Fruit fly (Drosophila melanogaster) whole organism, embryonic: ENCODE measurements around the gene Frmd5.
A peak's percentile ranks its signal among the peaks of the same experiment; 100 is the strongest.

Experiments
- Abd-B ChIP-seq: fragments of 200-800 bp; sonication (Bioruptor generic); optimal IDR thresholded peaks from 2 replicates; lab custom pipeline; 2018; ENCODE audit warnings: missing biosample characterization, mild to moderate bottlenecking, missing genetic modification characterization, moderate library complexity
- Ada2b ChIP-seq: fragments of 200-800 bp; sonication (Bioruptor generic); IDR thresholded peaks from 2 replicates; pipeline ENCODE4 v1.3.6; 2022; ENCODE audit warnings: missing biosample characterization, missing genetic modification characterization
- Atf-2 ChIP-seq: fragments of 200-800 bp; sonication (Bioruptor generic); optimal IDR thresholded peaks from 2 replicates; lab custom pipeline; 2016; ENCODE audit warnings: missing biosample characterization, missing genetic modification characterization
- B-H1 ChIP-seq: fragments of 200-800 bp; sonication (Bioruptor generic); IDR thresholded peaks from 3 replicates; pipeline ENCODE4 v1.3.6; 2022; ENCODE audit warnings: missing biosample characterization, missing genetic modification characterization
- CG10654 ChIP-seq: fragments of 200-800 bp; sonication (Bioruptor generic); optimal IDR thresholded peaks from 2 replicates; lab custom pipeline; 2016; ENCODE audit warnings: missing biosample characterization, missing genetic modification characterization
- CG11695 ChIP-seq: fragments of 200-800 bp; sonication (Bioruptor generic); IDR thresholded peaks from 3 replicates; pipeline ENCODE4 v1.3.6; 2022; ENCODE audit warnings: missing biosample characterization, missing genetic modification characterization
- CG1233 ChIP-seq: fragments of 200-800 bp; sonication (Bioruptor generic); optimal IDR thresholded peaks from 4 replicates; lab custom pipeline; 2018; ENCODE audit warnings: missing biosample characterization, mild to moderate bottlenecking, missing genetic modification characterization
- CG12391 ChIP-seq: fragments of 200-800 bp; sonication (Bioruptor generic); optimal IDR thresholded peaks from 3 replicates; lab custom pipeline; 2018; ENCODE audit warnings: missing biosample characterization, mild to moderate bottlenecking, missing genetic modification characterization, moderate library complexity
- CG14014 ChIP-seq: fragments of 200-800 bp; sonication (Bioruptor generic); IDR thresholded peaks from 2 replicates; pipeline ENCODE4 v1.3.6; 2022; ENCODE audit warnings: missing biosample characterization, missing genetic modification characterization
- CG16813 ChIP-seq: fragments of 200-800 bp; sonication (Bioruptor generic); IDR thresholded peaks from 3 replicates; pipeline ENCODE4 v1.3.6; 2022; ENCODE audit warnings: missing biosample characterization, missing genetic modification characterization; ENCODE audit not compliant: partially characterized antibody
- CG17802 ChIP-seq: fragments of 200-800 bp; sonication (Bioruptor generic); optimal IDR thresholded peaks from 2 replicates; lab custom pipeline; 2018; ENCODE audit warnings: missing biosample characterization, mild to moderate bottlenecking, missing genetic modification characterization, moderate library complexity
- CG1832 ChIP-seq: fragments of 200-800 bp; sonication (Bioruptor generic); optimal IDR thresholded peaks from 2 replicates; lab custom pipeline; 2017; ENCODE audit warnings: missing biosample characterization, mild to moderate bottlenecking, missing genetic modification characterization, inconsistent platforms
- CG31388 ChIP-seq: fragments of 200-800 bp; sonication (Bioruptor generic); optimal IDR thresholded peaks from 2 replicates; lab custom pipeline; 2016; ENCODE audit warnings: missing biosample characterization, missing genetic modification characterization
- CG3163 ChIP-seq: fragments of 200-800 bp; sonication (Bioruptor generic); optimal IDR thresholded peaks from 3 replicates; lab custom pipeline; 2016; ENCODE audit warnings: missing biosample characterization, missing genetic modification characterization
- CG32767 ChIP-seq: fragments of 200-800 bp; sonication (Bioruptor generic); IDR thresholded peaks from 2 replicates; pipeline ENCODE4 v1.3.6; 2022; ENCODE audit warnings: missing biosample characterization, missing genetic modification characterization
- CG3281 ChIP-seq: fragments of 200-800 bp; sonication (Bioruptor generic); optimal IDR thresholded peaks from 3 replicates; lab custom pipeline; 2017; ENCODE audit warnings: missing biosample characterization, mild to moderate bottlenecking, missing genetic modification characterization
- CG3995 ChIP-seq: fragments of 200-800 bp; sonication (Bioruptor generic); optimal IDR thresholded peaks from 3 replicates; lab custom pipeline; 2016; ENCODE audit warnings: missing biosample characterization, missing genetic modification characterization
- CTCF ChIP-seq: fragments of 200-800 bp; sonication (Bioruptor generic); optimal IDR thresholded peaks from 2 replicates; lab custom pipeline; 2017; ENCODE audit warnings: missing biosample characterization, mild to moderate bottlenecking, missing genetic modification characterization, moderate library complexity
- Camta ChIP-seq: fragments of 200-800 bp; sonication (Bioruptor generic); optimal IDR thresholded peaks from 2 replicates; lab custom pipeline; 2016; ENCODE audit warnings: missing biosample characterization, missing genetic modification characterization
- Dref ChIP-seq: fragments of 200-800 bp; sonication (Bioruptor generic); IDR thresholded peaks from 2 replicates; pipeline ENCODE4 v1.3.6; 2022; ENCODE audit warnings: missing biosample characterization, missing genetic modification characterization
- H15 ChIP-seq: fragments of 200-800 bp; sonication (Bioruptor generic); IDR thresholded peaks from 3 replicates; pipeline ENCODE4 v1.3.6; 2022; ENCODE audit warnings: missing biosample characterization, missing genetic modification characterization
- HLH4C ChIP-seq: fragments of 200-800 bp; sonication (Bioruptor generic); IDR thresholded peaks from 3 replicates; pipeline ENCODE4 v1.3.6; 2022; ENCODE audit warnings: missing biosample characterization, missing genetic modification characterization; ENCODE audit not compliant: partially characterized antibody
- Lpt ChIP-seq: fragments of >200 bp; optimal IDR thresholded peaks from 2 replicates; lab custom pipeline; 2018; ENCODE audit warnings: missing biosample characterization, missing genetic modification characterization
- Mad ChIP-seq: fragments of 200-800 bp; sonication (Bioruptor generic); optimal IDR thresholded peaks from 2 replicates; lab custom pipeline; 2016; ENCODE audit warnings: missing biosample characterization, missing genetic modification characterization
- NC2β ChIP-seq: fragments of 200-800 bp; sonication (Bioruptor generic); optimal IDR thresholded peaks from 2 replicates; lab custom pipeline; 2016; ENCODE audit warnings: missing biosample characterization, missing genetic modification characterization
- Neu2 ChIP-seq: fragments of 200-800 bp; sonication (Bioruptor generic); optimal IDR thresholded peaks from 3 replicates; lab custom pipeline; 2016; ENCODE audit warnings: missing biosample characterization, missing genetic modification characterization, borderline replicate concordance
- Nf-YA ChIP-seq: fragments of 200-800 bp; sonication (Bioruptor generic); IDR thresholded peaks from 2 replicates; pipeline ENCODE4 v1.3.6; 2022; ENCODE audit warnings: missing biosample characterization, missing genetic modification characterization
- Nf-YC ChIP-seq: fragments of 200-800 bp; optimal IDR thresholded peaks from 3 replicates; lab custom pipeline; 2019; ENCODE audit warnings: missing biosample characterization, mild to moderate bottlenecking, missing genetic modification characterization, moderate library complexity
- Scr ChIP-seq: fragments of 200-800 bp; sonication (Bioruptor generic); IDR thresholded peaks from 2 replicates; pipeline ENCODE4 v1.3.6; 2022; ENCODE audit warnings: missing biosample characterization, missing genetic modification characterization; ENCODE audit not compliant: partially characterized antibody
- Sry-δ ChIP-seq: fragments of 200-800 bp; sonication (Bioruptor generic); optimal IDR thresholded peaks from 2 replicates; lab custom pipeline; 2016; ENCODE audit warnings: missing biosample characterization, missing genetic modification characterization
- YL-1 ChIP-seq: fragments of 200-800 bp; sonication (Bioruptor generic); optimal IDR thresholded peaks from 3 replicates; lab custom pipeline; 2017; ENCODE audit warnings: missing biosample characterization, mild to moderate bottlenecking, missing genetic modification characterization
- ac ChIP-seq: fragments of 200-800 bp; sonication (Bioruptor generic); optimal IDR thresholded peaks from 3 replicates; lab custom pipeline; 2017; ENCODE audit warnings: missing biosample characterization, mild to moderate bottlenecking, missing genetic modification characterization
- az2 ChIP-seq: fragments of 200-800 bp; sonication (Bioruptor generic); optimal IDR thresholded peaks from 3 replicates; lab custom pipeline; 2016; ENCODE audit warnings: missing biosample characterization, missing genetic modification characterization
- bbx ChIP-seq: fragments of 200-800 bp; sonication (Bioruptor generic); IDR thresholded peaks from 2 replicates; pipeline ENCODE4 v1.3.6; 2022; ENCODE audit warnings: missing biosample characterization, missing genetic modification characterization; ENCODE audit not compliant: partially characterized antibody
- bowl ChIP-seq: fragments of 200-800 bp; sonication (Bioruptor generic); IDR thresholded peaks from 2 replicates; pipeline ENCODE4 v1.3.6; 2022; ENCODE audit warnings: missing biosample characterization, missing genetic modification characterization
- chm ChIP-seq: fragments of 200-800 bp; sonication (Bioruptor generic); IDR thresholded peaks from 2 replicates; pipeline ENCODE4 v1.3.6; 2022; ENCODE audit warnings: missing biosample characterization, missing genetic modification characterization
- corto ChIP-seq: fragments of 200-800 bp; sonication (Bioruptor generic); optimal IDR thresholded peaks from 2 replicates; lab custom pipeline; 2016; ENCODE audit warnings: missing biosample characterization, mild to moderate bottlenecking, missing genetic modification characterization, moderate library complexity
- cwo ChIP-seq: fragments of 200-800 bp; sonication (Bioruptor generic); optimal IDR thresholded peaks from 3 replicates; lab custom pipeline; 2017; ENCODE audit warnings: missing biosample characterization, missing genetic modification characterization, mild to moderate bottlenecking, moderate library complexity, missing genetic modification reagents
- exex ChIP-seq: fragments of 200-800 bp; sonication (Bioruptor generic); optimal IDR thresholded peaks from 4 replicates; lab custom pipeline; 2018; ENCODE audit warnings: missing biosample characterization, mild to moderate bottlenecking, missing genetic modification characterization, moderate library complexity
- gfzf ChIP-seq: fragments of 200-800 bp; sonication (Bioruptor generic); optimal IDR thresholded peaks from 2 replicates; lab custom pipeline; 2016; ENCODE audit warnings: missing biosample characterization, mild to moderate bottlenecking, missing genetic modification characterization, moderate library complexity
- odd ChIP-seq: fragments of 200-800 bp; sonication (Bioruptor generic); optimal IDR thresholded peaks from 2 replicates; lab custom pipeline; 2017; ENCODE audit warnings: missing biosample characterization, mild to moderate bottlenecking, missing genetic modification characterization
- onecut ChIP-seq: fragments of 200-800 bp; sonication (Bioruptor generic); IDR thresholded peaks from 2 replicates; pipeline ENCODE4 v1.3.6; 2022; ENCODE audit warnings: missing biosample characterization, missing genetic modification characterization
- pho ChIP-seq: fragments of 200-800 bp; sonication (Bioruptor generic); optimal IDR thresholded peaks from 2 replicates; lab custom pipeline; 2016; ENCODE audit warnings: missing biosample characterization, missing genetic modification characterization
- pzg ChIP-seq: fragments of 200-800 bp; sonication (Bioruptor generic); optimal IDR thresholded peaks from 3 replicates; lab custom pipeline; 2018; ENCODE audit warnings: missing biosample characterization, mild to moderate bottlenecking, missing genetic modification characterization, moderate library complexity
- ranshi ChIP-seq: fragments of 200-800 bp; sonication (Bioruptor generic); IDR thresholded peaks from 2 replicates; pipeline ENCODE4 v1.3.6; 2022; ENCODE audit warnings: missing biosample characterization, missing genetic modification characterization
- run ChIP-seq: fragments of 200-800 bp; sonication (Bioruptor generic); optimal IDR thresholded peaks from 3 replicates; lab custom pipeline; 2018; ENCODE audit warnings: missing biosample characterization, mild to moderate bottlenecking, missing genetic modification characterization
- sd ChIP-seq: fragments of 200-800 bp; sonication (Bioruptor generic); optimal IDR thresholded peaks from 3 replicates; lab custom pipeline; 2018; ENCODE audit warnings: missing biosample characterization, mild to moderate bottlenecking, missing genetic modification characterization, moderate library complexity
- shn ChIP-seq: fragments of 200-800 bp; sonication (Bioruptor generic); optimal IDR thresholded peaks from 3 replicates; lab custom pipeline; 2016; ENCODE audit warnings: missing biosample characterization, missing genetic modification characterization
- sima ChIP-seq: fragments of 200-800 bp; sonication (Bioruptor generic); optimal IDR thresholded peaks from 2 replicates; lab custom pipeline; 2016; ENCODE audit warnings: missing biosample characterization, missing genetic modification characterization
- slbo ChIP-seq: fragments of 200-800 bp; sonication (Bioruptor generic); IDR thresholded peaks from 2 replicates; pipeline ENCODE4 v1.3.6; 2022; ENCODE audit warnings: missing biosample characterization, missing genetic modification characterization
- sr ChIP-seq: fragments of 200-800 bp; sonication (Bioruptor generic); IDR thresholded peaks from 3 replicates; pipeline ENCODE4 v1.3.6; 2022; ENCODE audit warnings: missing biosample characterization, missing genetic modification characterization

The Frmd5 gene

dm6 chr2L:10395642-10396487 is 51.6 kb downstream of the Frmd5 start, which contains the start of gene Mdh1 (continued):
- TF ChIP-seq HLH4C (GFP tag; lab: Robert Waterston, UW) (no peak), Nf-YA (GFP tag; lab: Robert Waterston, UW) (no peak), shn (GFP tag; lab: Kevin White, UChicago) (no peak), sd (tag; lab: Kevin White, UChicago) (no peak), Mad (no peak), Abd-B (GFP tag; lab: Kevin White, UChicago) (no peak), Ada2b (no peak), Scr (GFP tag; lab: Robert Waterston, UW) (0 out of 2 replicates have a peak, but pooled peaks have one; percentile 35), Nf-YC (peak; percentile 29), Camta (GFP tag; lab: Kevin White, UChicago) (no peak), CG1832 (GFP tag; lab: Kevin White, UChicago) (no peak), sr (no peak), bowl (GFP tag; lab: Robert Waterston, UW) (no peak), ranshi (GFP tag; lab: Robert Waterston, UW) (no peak), ac (no peak), YL-1 (GFP tag; lab: Kevin White, UChicago) (no peak), chm (GFP tag; lab: Robert Waterston, UW) (no peak), CG14014 (GFP tag; lab: Robert Waterston, UW) (no peak), CG32767 (GFP tag; lab: Robert Waterston, UW) (no peak), exex (tag; lab: Kevin White, UChicago) (peak; percentile 19), corto (GFP tag; lab: Kevin White, UChicago) (peak; percentile 34), odd (GFP tag; lab: Kevin White, UChicago) (no peak), CG1233 (GFP tag; lab: Kevin White, UChicago) (no peak), CG12391 (peak; percentile 40), CG3163 (GFP tag; lab: Kevin White, UChicago) (no peak), Sry-δ (GFP tag; lab: Kevin White, UChicago) (peak; percentile 53), CTCF (GFP tag; lab: Kevin White, UChicago) (no peak), H15 (GFP tag; lab: Robert Waterston, UW) (no peak), CG3281 (no peak), Dref (GFP tag; lab: Robert Waterston, UW) (peak; percentile 58), onecut (no peak), NC2β (GFP tag; lab: Kevin White, UChicago) (no peak), cwo (GFP tag; lab: Kevin White, UChicago) (no peak), bbx (GFP tag; lab: Robert Waterston, UW) (peak; percentile 34; the same call in 1 of the 2 replicates), slbo (GFP tag; lab: Robert Waterston, UW) (no peak), Neu2 (no peak), CG10654 (GFP tag; lab: Kevin White, UChicago) (no peak), gfzf (GFP tag; lab: Kevin White, UChicago) (no peak), az2 (GFP tag; lab: Kevin White, UChicago) (peak; percentile 8), CG11695 (GFP tag; lab: Robert Waterston, UW) (no peak), run (tag; lab: Kevin White, UChicago) (no peak), CG31388 (GFP tag; lab: Kevin White, UChicago) (no peak), CG16813 (GFP tag; lab: Robert Waterston, UW) (no peak), pho (GFP tag; lab: Kevin White, UChicago) (no peak), CG3995 (GFP tag; lab: Kevin White, UChicago) (peak; percentile 99), sima (GFP tag; lab: Kevin White, UChicago) (no peak), B-H1 (no peak), Atf-2 (GFP tag; lab: Kevin White, UChicago) (no peak), CG17802 (tag; lab: Kevin White, UChicago) (no peak), pzg (GFP tag; lab: Kevin White, UChicago) (peak; percentile 35), Lpt (GFP tag; lab: Kevin White, UChicago) (no peak)
